Fruit fly (Drosophila melanogaster) whole organism, embryonic: ENCODE data around the gene CG7530.

Experiments
- C15 ChIP-seq: fragments of 200-800 bp; sonication (Bioruptor generic); IDR thresholded peaks from 3 replicates; pipeline ENCODE4 v1.3.6; 2022; ENCODE audit warnings: missing biosample characterization, missing genetic modification characterization
- CG10147 ChIP-seq: fragments of 200-800 bp; sonication (Bioruptor generic); optimal IDR thresholded peaks from 2 replicates; lab custom pipeline; 2019; ENCODE audit warnings: missing biosample characterization, mild to moderate bottlenecking, missing genetic modification characterization, moderate library complexity
- CG10209 ChIP-seq: fragments of 200-800 bp; sonication (Bioruptor generic); optimal IDR thresholded peaks from 3 replicates; lab custom pipeline; 2017; ENCODE audit warnings: missing biosample characterization, mild to moderate bottlenecking, missing genetic modification characterization, missing genetic modification reagents
- CG10267 ChIP-seq: fragments of 200-800 bp; sonication (Bioruptor generic); optimal IDR thresholded peaks from 2 replicates; lab custom pipeline; 2018; ENCODE audit warnings: missing biosample characterization, mild to moderate bottlenecking, missing genetic modification characterization, moderate library complexity
- CG10321 ChIP-seq: fragments of 200-800 bp; sonication (Bioruptor generic); IDR thresholded peaks from 2 replicates; pipeline ENCODE4 v1.3.6; 2022; ENCODE audit warnings: missing biosample characterization, missing genetic modification characterization
- CG11085 ChIP-seq: fragments of 200-800 bp; sonication (Bioruptor generic); IDR thresholded peaks from 2 replicates; pipeline ENCODE4 v1.3.6; 2022; ENCODE audit warnings: missing biosample characterization, missing genetic modification characterization
- CG11398 ChIP-seq: fragments of 200-800 bp; sonication (Bioruptor generic); optimal IDR thresholded peaks from 2 replicates; lab custom pipeline; 2016; ENCODE audit warnings: missing biosample characterization, missing genetic modification characterization
- CG11504 ChIP-seq: fragments of 200-800 bp; sonication (Bioruptor generic); optimal IDR thresholded peaks from 3 replicates; lab custom pipeline; 2019; ENCODE audit warnings: missing biosample characterization, mild to moderate bottlenecking, missing genetic modification characterization, moderate library complexity
- CG12769 ChIP-seq: fragments of 200-800 bp; sonication (Bioruptor generic); optimal IDR thresholded peaks from 2 replicates; lab custom pipeline; 2019; ENCODE audit warnings: missing biosample characterization, mild to moderate bottlenecking, missing genetic modification characterization, moderate library complexity
- CG14050 ChIP-seq: fragments of 200-800 bp; sonication (Bioruptor generic); IDR thresholded peaks from 3 replicates; pipeline ENCODE4 v1.3.6; 2022; ENCODE audit warnings: missing biosample characterization, missing genetic modification characterization
- CG17385 ChIP-seq: fragments of 200-800 bp; sonication (Bioruptor generic); optimal IDR thresholded peaks from 3 replicates; lab custom pipeline; 2018; ENCODE audit warnings: missing biosample characterization, mild to moderate bottlenecking, missing genetic modification characterization
- CG2120 ChIP-seq: fragments of 200-800 bp; sonication (Bioruptor generic); optimal IDR thresholded peaks from 3 replicates; lab custom pipeline; 2016; ENCODE audit warnings: missing biosample characterization, missing genetic modification characterization
- CG2889 ChIP-seq: fragments of 200-800 bp; sonication (Bioruptor generic); IDR thresholded peaks from 3 replicates; pipeline ENCODE4 v1.3.6; 2022; ENCODE audit warnings: missing biosample characterization, missing genetic modification characterization
- CG30020 ChIP-seq: fragments of 200-800 bp; optimal IDR thresholded peaks from 2 replicates; lab custom pipeline; 2019; ENCODE audit warnings: missing biosample characterization, mild to moderate bottlenecking, missing genetic modification characterization, moderate library complexity
- CG33557 ChIP-seq: fragments of 200-800 bp; sonication (Bioruptor generic); optimal IDR thresholded peaks from 2 replicates; lab custom pipeline; 2019; ENCODE audit warnings: missing biosample characterization, mild to moderate bottlenecking, missing genetic modification characterization, moderate library complexity
- D19A ChIP-seq: fragments of 200-800 bp; optimal IDR thresholded peaks from 3 replicates; lab custom pipeline; 2019; ENCODE audit warnings: missing biosample characterization, mild to moderate bottlenecking, missing genetic modification characterization, moderate library complexity
- Eip74EF ChIP-seq, 2 experiments: fragments of 200-800 bp in 1 of 2; fragments of >200 bp in 1 of 2; sonication (Bioruptor generic) in 1 of 2; optimal IDR thresholded peaks; 2 replicates each; lab custom pipeline; 2017 to 2019; ENCODE audit warnings: missing biosample characterization in 2 of 2, missing genetic modification characterization in 2 of 2, mild to moderate bottlenecking in 1 of 2, moderate library complexity in 1 of 2
- Fer1 ChIP-seq: fragments of 200-800 bp; sonication (Bioruptor generic); optimal IDR thresholded peaks from 2 replicates; lab custom pipeline; 2017; ENCODE audit warnings: missing biosample characterization, mild to moderate bottlenecking, missing genetic modification characterization
- Med ChIP-seq: fragments of 200-800 bp; sonication (Bioruptor generic); peaks from one replicate; lab custom pipeline; 2016; ENCODE audit warnings: missing biosample characterization, missing genetic modification characterization, mild to moderate bottlenecking, inconsistent platforms, moderate library complexity
- Mes4 ChIP-seq: fragments of 200-800 bp; sonication (Bioruptor generic); optimal IDR thresholded peaks from 2 replicates; lab custom pipeline; 2016; ENCODE audit warnings: missing biosample characterization, missing genetic modification characterization
- Rfx ChIP-seq: fragments of 200-800 bp; sonication (Bioruptor generic); IDR thresholded peaks from 2 replicates; pipeline ENCODE4 v1.3.6; 2022; ENCODE audit warnings: missing biosample characterization, missing genetic modification characterization
- Usf ChIP-seq: fragments of 200-800 bp; sonication (Bioruptor generic); optimal IDR thresholded peaks from 2 replicates; lab custom pipeline; 2017; ENCODE audit warnings: missing genotype, missing biosample characterization, missing genetic modification characterization
- Xrp1 ChIP-seq: fragments of 200-800 bp; sonication (Bioruptor generic); IDR thresholded peaks from 2 replicates; pipeline ENCODE4 v1.3.6; 2022; ENCODE audit warnings: missing biosample characterization, missing genetic modification characterization
- YL-1 ChIP-seq: fragments of 200-800 bp; sonication (Bioruptor generic); optimal IDR thresholded peaks from 3 replicates; lab custom pipeline; 2017; ENCODE audit warnings: missing biosample characterization, mild to moderate bottlenecking, missing genetic modification characterization
- abd-A ChIP-seq: fragments of 200-800 bp; sonication (Bioruptor generic); optimal IDR thresholded peaks from 3 replicates; lab custom pipeline; 2019; ENCODE audit warnings: missing biosample characterization, mild to moderate bottlenecking, missing genetic modification characterization, moderate library complexity
- br ChIP-seq: fragments of >200 bp; optimal IDR thresholded peaks from 2 replicates; lab custom pipeline; 2017
- btn ChIP-seq: fragments of 200-800 bp; sonication (Bioruptor generic); optimal IDR thresholded peaks from 2 replicates; lab custom pipeline; 2016; ENCODE audit warnings: missing biosample characterization, missing genetic modification characterization
- cad ChIP-seq: fragments of >200 bp; optimal IDR thresholded peaks from 2 replicates; lab custom pipeline; 2017; ENCODE audit warnings: missing biosample characterization, missing genetic modification characterization
- chif ChIP-seq, 2 experiments: fragments of 200-800 bp; sonication (Bioruptor generic); optimal IDR thresholded peaks; 3 replicates each; lab custom pipeline; 2016; ENCODE audit warnings: missing biosample characterization in 2 of 2, missing genetic modification characterization in 2 of 2
- en ChIP-seq: fragments of 200-800 bp; sonication (Bioruptor generic); optimal IDR thresholded peaks from 2 replicates; lab custom pipeline; 2016; ENCODE audit warnings: missing biosample characterization, missing genetic modification characterization
- fd102C ChIP-seq: fragments of 200-800 bp; sonication (Bioruptor generic); optimal IDR thresholded peaks from 2 replicates; lab custom pipeline; 2018; ENCODE audit warnings: missing biosample characterization, mild to moderate bottlenecking, missing genetic modification characterization, moderate library complexity
- fru ChIP-seq: fragments of >200 bp; optimal IDR thresholded peaks from 2 replicates; lab custom pipeline; 2017
- fu2 ChIP-seq: fragments of 200-800 bp; sonication (Bioruptor generic); optimal IDR thresholded peaks from 2 replicates; lab custom pipeline; 2016; ENCODE audit warnings: missing biosample characterization, missing genetic modification characterization
- gem ChIP-seq: fragments of 200-800 bp; sonication (Bioruptor generic); optimal IDR thresholded peaks from 2 replicates; lab custom pipeline; 2019; ENCODE audit warnings: missing biosample characterization, mild to moderate bottlenecking, missing genetic modification characterization, moderate library complexity
- hbn ChIP-seq: fragments of 200-800 bp; sonication (Bioruptor generic); IDR thresholded peaks from 2 replicates; pipeline ENCODE4 v1.3.6; 2022; ENCODE audit warnings: missing biosample characterization, missing genetic modification characterization; ENCODE audit not compliant: partially characterized antibody
- her ChIP-seq: fragments of 200-800 bp; sonication (Bioruptor generic); optimal IDR thresholded peaks from 2 replicates; lab custom pipeline; 2016; ENCODE audit warnings: missing biosample characterization, missing genetic modification characterization
- inv ChIP-seq: fragments of 200-800 bp; sonication (Bioruptor generic); IDR thresholded peaks from 2 replicates; pipeline ENCODE4 v1.3.6; 2022; ENCODE audit warnings: missing biosample characterization, missing genetic modification characterization; ENCODE audit not compliant: partially characterized antibody
- lab ChIP-seq: fragments of 200-800 bp; sonication (Bioruptor generic); optimal IDR thresholded peaks from 3 replicates; lab custom pipeline; 2017; ENCODE audit warnings: missing biosample characterization, missing genetic modification characterization, mild to moderate bottlenecking, moderate library complexity, missing genetic modification reagents
- lbe ChIP-seq: fragments of 200-800 bp; sonication (Bioruptor generic); optimal IDR thresholded peaks from 2 replicates; lab custom pipeline; 2016; ENCODE audit warnings: missing biosample characterization, mild to moderate bottlenecking, missing genetic modification characterization
- lola ChIP-seq, 3 experiments: fragments of >200 bp in 2 of 3; fragments of 200-800 bp in 1 of 3; sonication (Bioruptor generic) in 1 of 3; optimal IDR thresholded peaks; 2 replicates each; lab custom pipeline; 2017 to 2019; ENCODE audit warnings: missing biosample characterization in 3 of 3, missing genetic modification characterization in 3 of 3, mild to moderate bottlenecking in 1 of 3, moderate library complexity in 1 of 3
- luna ChIP-seq: fragments of 200-800 bp; sonication (Bioruptor generic); optimal IDR thresholded peaks from 2 replicates; lab custom pipeline; 2016; ENCODE audit warnings: missing biosample characterization, missing genetic modification characterization
- psq ChIP-seq: fragments of 200-800 bp; sonication (Bioruptor generic); optimal IDR thresholded peaks from 2 replicates; lab custom pipeline; 2017; ENCODE audit warnings: missing biosample characterization, missing genetic modification characterization
- sob ChIP-seq: fragments of 200-800 bp; sonication (Bioruptor generic); IDR thresholded peaks from 2 replicates; pipeline ENCODE4 v1.3.6; 2022; ENCODE audit warnings: missing biosample characterization, missing genetic modification characterization
- tap ChIP-seq: fragments of 200-800 bp; optimal IDR thresholded peaks from 3 replicates; lab custom pipeline; 2019; ENCODE audit warnings: missing biosample characterization, mild to moderate bottlenecking, missing genetic modification characterization, moderate library complexity
- tll ChIP-seq, 2 experiments: fragments of 200-800 bp in 1 of 2; fragments of >200 bp in 1 of 2; sonication (Bioruptor generic) in 1 of 2; optimal IDR thresholded peaks; 2 replicates each; lab custom pipeline; 2017 to 2019; ENCODE audit warnings: missing biosample characterization in 2 of 2, missing genetic modification characterization in 2 of 2, mild to moderate bottlenecking in 1 of 2, moderate library complexity in 1 of 2
- ttk ChIP-seq: fragments of 200-800 bp; sonication (Bioruptor generic); IDR thresholded peaks from 2 replicates; pipeline ENCODE4 v2.1.2; 2022; ENCODE audit warnings: missing biosample characterization, missing genetic modification characterization
- wdn ChIP-seq: fragments of 200-800 bp; sonication (Bioruptor generic); IDR thresholded peaks from 2 replicates; pipeline ENCODE4 v1.3.6; 2022; ENCODE audit warnings: missing biosample characterization, missing genetic modification characterization
- wor ChIP-seq: fragments of 200-800 bp; sonication (Bioruptor generic); IDR thresholded peaks from 2 replicates; pipeline ENCODE4 v1.3.6; 2022; ENCODE audit warnings: missing biosample characterization, missing genetic modification characterization
- yki ChIP-seq: fragments of >200 bp; optimal IDR thresholded peaks from 3 replicates; lab custom pipeline; 2018
- z ChIP-seq: fragments of 200-800 bp; sonication (Bioruptor generic); IDR thresholded peaks from 3 replicates; pipeline ENCODE4 v1.3.6; 2022; ENCODE audit warnings: missing biosample characterization, missing genetic modification characterization
- zfh2 ChIP-seq: fragments of 200-800 bp; sonication (Bioruptor generic); optimal IDR thresholded peaks from 2 replicates; lab custom pipeline; 2016; ENCODE audit warnings: missing biosample characterization, missing genetic modification characterization

The CG7530 gene

dm6 chr3R:14740658-14741191 is 9.4 kb upstream of the CG7530 start (continued):
- TF ChIP-seq her (GFP tag; lab: Kevin White, UChicago) (peak; percentile 65), en (GFP tag; lab: Kevin White, UChicago) (no peak), wdn (no peak), tap (tag; lab: Kevin White, UChicago) (peak; percentile 37), br (no peak), fu2 (GFP tag; lab: Kevin White, UChicago) (peak; percentile 61), tll (GFP tag; optimal IDR thresholded peaks at IDR 0.05; lab: Kevin White, UChicago) (peak in 1 of 2 experiments; percentile 21), CG11085 (GFP tag; lab: Robert Waterston, UW) (peak; percentile 52; the same call in 1 of the 2 replicates), fd102C (GFP tag; lab: Kevin White, UChicago) (no peak), Fer1 (GFP tag; lab: Kevin White, UChicago) (peak; percentile 55), inv (GFP tag; lab: Robert Waterston, UW) (no peak), zfh2 (peak; percentile 80), Rfx (GFP tag; lab: Robert Waterston, UW) (peak; percentile 86), CG14050 (GFP tag; lab: Robert Waterston, UW) (no peak; the same call in 2 of the 3 replicates), gem (tag; lab: Kevin White, UChicago) (peak; percentile 28), CG33557 (GFP tag; lab: Kevin White, UChicago) (peak; percentile 60), C15 (GFP tag; lab: Robert Waterston, UW) (no peak), CG10209 (GFP tag; lab: Kevin White, UChicago) (peak; percentile 70), z (no peak), Eip74EF (GFP tag; optimal IDR thresholded peaks at IDR 0.05; lab: Kevin White, UChicago) (no peak), CG10147 (GFP tag; lab: Kevin White, UChicago) (no peak), CG11398 (GFP tag; lab: Kevin White, UChicago) (no peak), Usf (GFP tag; lab: Kevin White, UChicago) (no peak), sob (peak; percentile 84), yki (lab: Kevin White, UChicago) (no peak), fru (no peak), wor (GFP tag; lab: Robert Waterston, UW) (no peak), psq (GFP tag; lab: Kevin White, UChicago) (no peak), Mes4 (peak; percentile 26), CG2120 (GFP tag; lab: Kevin White, UChicago) (peak; percentile 84), chif (GFP tag; optimal IDR thresholded peaks at IDR 0.05; lab: Kevin White, UChicago) (peak; percentile 33 to 67), CG30020 (tag; lab: Kevin White, UChicago) (no peak), hbn (GFP tag; lab: Robert Waterston, UW) (no peak; the same call in 1 of the 2 replicates), cad (no peak), YL-1 (peak; percentile 80), btn (GFP tag; lab: Kevin White, UChicago) (peak; percentile 6), CG17385 (GFP tag; lab: Kevin White, UChicago) (peak; percentile 10), luna (GFP tag; lab: Kevin White, UChicago) (peak; percentile 36), lab (GFP tag; lab: Kevin White, UChicago) (peak; percentile 72), D19A (tag; lab: Kevin White, UChicago) (no peak), Med (peak; percentile 97), CG10267 (tag; lab: Kevin White, UChicago) (peak; percentile 94), CG11504 (tag; lab: Kevin White, UChicago) (peak; percentile 25), lola (GFP tag; optimal IDR thresholded peaks at IDR 0.05; lab: Kevin White, UChicago) (peak in 1 of 3 experiments; percentile 14), CG12769 (tag; lab: Kevin White, UChicago) (peak; percentile 75), abd-A (peak; percentile 76), ttk (GFP tag; lab: Robert Waterston, UW) (peak; percentile 85), CG2889 (GFP tag; lab: Robert Waterston, UW) (no peak), lbe (GFP tag; lab: Kevin White, UChicago) (peak; percentile 50), CG10321 (GFP tag; lab: Robert Waterston, UW) (peak; percentile 99), Xrp1 (peak; percentile 52; the same call in 1 of the 2 replicates)
